Worm (Caenorhabditis elegans) whole organism, L3 larva: ENCODE results near the gene lgc-39.
A peak's percentile ranks its signal among the peaks of the same experiment; 100 is the strongest.

ENCODE experiments used
- R02D3.7 ChIP-seq: fragments of 150-350 bp; optimal IDR thresholded peaks from 2 replicates; lab custom pipeline; 2014; ENCODE audit warnings: missing biosample characterization, missing genetic modification characterization
- aly-2 ChIP-seq: fragments of 150-350 bp; optimal IDR thresholded peaks from 2 replicates; lab custom pipeline; 2014; ENCODE audit warnings: missing biosample characterization, missing genetic modification characterization
- ceh-16 ChIP-seq: sonication (generic microtip); optimal IDR thresholded peaks from 2 replicates; lab custom pipeline; 2017; ENCODE audit warnings: missing biosample characterization, missing genetic modification characterization
- ceh-28 ChIP-seq: fragments of 150-350 bp; optimal IDR thresholded peaks from 2 replicates; lab custom pipeline; 2014; ENCODE audit warnings: missing biosample characterization, missing genetic modification reagents, missing genetic modification characterization
- ceh-82 ChIP-seq: fragments of 150-350 bp; optimal IDR thresholded peaks from 2 replicates; lab custom pipeline; 2014; ENCODE audit warnings: missing biosample characterization, missing genetic modification characterization
- daf-12 ChIP-seq: fragments of 150-350 bp; optimal IDR thresholded peaks from 2 replicates; lab custom pipeline; 2014; ENCODE audit warnings: missing biosample characterization, missing genetic modification reagents, missing genetic modification characterization
- egl-27 ChIP-seq: sonication (generic microtip); optimal IDR thresholded peaks from 4 replicates; lab custom pipeline; 2017; ENCODE audit warnings: missing biosample characterization, missing genetic modification reagents, missing genetic modification characterization
- egl-5 ChIP-seq: fragments of 150-350 bp; optimal IDR thresholded peaks from 2 replicates; lab custom pipeline; 2017; ENCODE audit warnings: missing biosample characterization, missing genetic modification reagents, missing genetic modification characterization, inconsistent platforms
- elt-1 ChIP-seq: fragments of 150-350 bp; optimal IDR thresholded peaks from 2 replicates; lab custom pipeline; 2014; ENCODE audit warnings: missing biosample characterization, missing genetic modification characterization
- elt-2 ChIP-seq: sonication (generic microtip); optimal IDR thresholded peaks from 2 replicates; lab custom pipeline; 2016; ENCODE audit warnings: missing genetic modification reagents, mild to moderate bottlenecking, missing genetic modification characterization, missing compliant biosample characterization
- elt-3 ChIP-seq, 3 experiments: fragments of 150-350 bp in 1 of 3; sonication (generic microtip) in 2 of 3; optimal IDR thresholded peaks; 2 replicates in 2 of 3; 4 replicates in 1 of 3; lab custom pipeline; 2014 to 2017; ENCODE audit warnings: missing biosample characterization in 3 of 3, missing genetic modification characterization in 3 of 3
- fkh-2 ChIP-seq: fragments of 150-350 bp; optimal IDR thresholded peaks from 2 replicates; lab custom pipeline; 2014; ENCODE audit warnings: missing biosample characterization, missing genetic modification reagents, missing genetic modification characterization
- jun-1 ChIP-seq: fragments of 150-350 bp; optimal IDR thresholded peaks from 2 replicates; lab custom pipeline; 2014; ENCODE audit warnings: missing biosample characterization, missing genetic modification reagents, missing genetic modification characterization
- lin-15B ChIP-seq: fragments of 150-350 bp; optimal IDR thresholded peaks from 2 replicates; lab custom pipeline; 2014; ENCODE audit warnings: missing biosample characterization, missing genetic modification characterization
- lin-39 ChIP-seq: fragments of 150-350 bp; optimal IDR thresholded peaks from 2 replicates; lab custom pipeline; 2018; ENCODE audit warnings: missing biosample characterization, missing genetic modification reagents, missing genetic modification characterization
- mml-1 ChIP-seq: fragments of 150-350 bp; sonication (generic microtip); optimal IDR thresholded peaks from 3 replicates; lab custom pipeline; 2014; ENCODE audit warnings: missing biosample characterization, missing genetic modification characterization
- nfya-1 ChIP-seq: sonication (generic microtip); optimal IDR thresholded peaks from 2 replicates; lab custom pipeline; 2017; ENCODE audit warnings: missing genetic modification characterization, mild to moderate bottlenecking, missing compliant biosample characterization, antibody characterized with exemption, moderate library complexity; ENCODE audit not compliant: insufficient read depth
- nhr-11 ChIP-seq: fragments of 150-350 bp; optimal IDR thresholded peaks from 2 replicates; lab custom pipeline; 2014; ENCODE audit warnings: missing biosample characterization, missing genetic modification characterization
- nhr-23 ChIP-seq: fragments of 150-350 bp; optimal IDR thresholded peaks from 2 replicates; lab custom pipeline; 2014; ENCODE audit warnings: missing biosample characterization, missing genetic modification reagents, missing genetic modification characterization
- nhr-237 ChIP-seq: fragments of 150-350 bp; optimal IDR thresholded peaks from 2 replicates; lab custom pipeline; 2014; ENCODE audit warnings: missing biosample characterization, missing genetic modification characterization
- nhr-25 ChIP-seq: sonication (generic microtip); optimal IDR thresholded peaks from 2 replicates; lab custom pipeline; 2017; ENCODE audit warnings: missing biosample characterization, missing genetic modification characterization
- nhr-28 ChIP-seq: fragments of 150-350 bp; optimal IDR thresholded peaks from 2 replicates; lab custom pipeline; 2014; ENCODE audit warnings: missing biosample characterization, missing genetic modification characterization
- nhr-43 ChIP-seq: sonication (generic microtip); optimal IDR thresholded peaks from 2 replicates; lab custom pipeline; 2016; ENCODE audit warnings: mild to moderate bottlenecking, missing genetic modification characterization, missing compliant biosample characterization; ENCODE audit not compliant: poor library complexity, severe bottlenecking
- nhr-76 ChIP-seq: fragments of 150-350 bp; sonication (generic microtip); optimal IDR thresholded peaks from 5 replicates; lab custom pipeline; 2014; ENCODE audit warnings: missing biosample characterization, missing genetic modification characterization
- nhr-77 ChIP-seq: fragments of 150-350 bp; optimal IDR thresholded peaks from 2 replicates; lab custom pipeline; 2014; ENCODE audit warnings: missing biosample characterization, missing genetic modification characterization
- pha-4 ChIP-seq: fragments of 150-350 bp; optimal IDR thresholded peaks from 2 replicates; lab custom pipeline; 2014; ENCODE audit warnings: missing biosample characterization, missing genetic modification reagents, missing genetic modification characterization
- pqm-1 ChIP-seq: fragments of 150-350 bp; optimal IDR thresholded peaks from 2 replicates; lab custom pipeline; 2017; ENCODE audit warnings: missing biosample characterization, missing genetic modification characterization, inconsistent platforms
- sea-2 ChIP-seq: fragments of 150-350 bp; sonication (generic microtip); optimal IDR thresholded peaks from 4 replicates; lab custom pipeline; 2014; ENCODE audit warnings: missing biosample characterization, missing genetic modification reagents, missing genetic modification characterization
- skn-1 ChIP-seq: fragments of 150-350 bp; optimal IDR thresholded peaks from 2 replicates; lab custom pipeline; 2014; ENCODE audit warnings: missing biosample characterization, missing genetic modification characterization
- tbx-2 ChIP-seq: sonication (generic microtip); optimal IDR thresholded peaks from 2 replicates; lab custom pipeline; 2016; ENCODE audit warnings: mild to moderate bottlenecking, missing genetic modification characterization, missing compliant biosample characterization
- unc-62 ChIP-seq: fragments of 150-350 bp; sonication (generic microtip); optimal IDR thresholded peaks from 4 replicates; lab custom pipeline; 2014; ENCODE audit warnings: missing biosample characterization, missing genetic modification reagents, missing genetic modification characterization
- zag-1 ChIP-seq: fragments of 150-350 bp; optimal IDR thresholded peaks from 2 replicates; lab custom pipeline; 2014; ENCODE audit warnings: missing biosample characterization, missing genetic modification characterization

lgc-39 gene

DNA sequence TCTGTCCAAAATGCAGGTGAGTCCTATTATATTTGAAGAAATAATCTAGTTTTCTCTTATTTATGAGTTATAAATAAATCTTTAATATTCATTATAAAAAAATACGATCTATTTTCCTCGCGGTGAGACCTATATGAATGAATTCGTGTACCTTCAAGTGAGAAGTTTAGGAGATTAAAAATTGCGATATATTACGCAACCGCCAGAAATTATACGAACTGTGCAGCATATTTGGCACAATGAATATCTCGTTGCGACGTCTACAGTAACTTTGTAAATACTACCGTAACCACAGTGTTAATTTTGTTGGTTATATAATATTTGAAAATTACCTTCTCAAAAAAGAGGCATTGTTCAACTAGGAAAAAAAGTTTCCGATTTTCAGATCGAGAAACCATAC lies 49.1 kb downstream of the lgc-39 start:
- TF ChIP-seq ceh-82 (tag; lab: Kevin White, UChicago) (no peak), egl-5 (no peak), nhr-237 (no peak), pha-4 (tag; lab: Kevin White, UChicago) (no peak)

DNA sequence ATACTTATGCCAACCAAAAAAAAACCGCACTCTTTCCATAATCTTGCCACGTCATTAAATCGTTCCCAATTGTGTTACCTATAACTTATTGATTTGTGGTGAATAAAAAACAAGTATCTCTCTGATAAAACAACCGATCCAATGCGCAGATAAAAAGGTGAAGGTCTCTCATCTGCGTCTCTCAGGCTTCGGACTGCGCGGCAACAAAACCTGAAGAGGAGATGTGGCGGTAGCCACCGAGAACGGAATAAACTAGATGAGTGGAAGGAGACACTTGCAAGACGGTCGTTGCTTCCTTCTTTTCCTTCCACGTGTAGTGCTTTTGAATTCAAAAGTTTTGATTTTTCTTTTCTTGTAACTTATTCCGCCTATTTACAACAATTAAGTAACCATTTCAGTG lies 49.6 kb downstream of the lgc-39 start, which contains the start of gene fkb-3:
fkb-3 (plus strand) TSS at position 277 of the 400 bp plus-strand sequence.
- no peak for TF ChIP-seq nhr-28 (tag; lab: Kevin White, UChicago)
- TF ChIP-seq pqm-1 (tag; lab: Kevin White, UChicago) = no peak
- TF ChIP-seq nhr-25 (tag; lab: Kevin White, UChicago) = peak; percentile 74
- TF ChIP-seq elt-1 = peak; percentile 30
- TF ChIP-seq R02D3.7 (tag; lab: Kevin White, UChicago) = no peak
- TF ChIP-seq fkh-2 (tag; lab: Kevin White, UChicago) = no peak
- TF ChIP-seq zag-1 (tag; lab: Kevin White, UChicago) = no peak
- TF ChIP-seq skn-1 (tag; lab: Kevin White, UChicago) = no peak
- no peak for TF ChIP-seq egl-27
- TF ChIP-seq mml-1 (tag; lab: Kevin White, UChicago) = no peak
- TF ChIP-seq nhr-76 (tag; lab: Kevin White, UChicago) = no peak
- no peak for TF ChIP-seq nfya-1 (tag; lab: Kevin White, UChicago)
- TF ChIP-seq ceh-28 (tag; lab: Kevin White, UChicago) = peak; percentile 12
- TF ChIP-seq tbx-2 (tag; lab: Kevin White, UChicago) = no peak
- no peak for TF ChIP-seq nhr-11 (tag; lab: Kevin White, UChicago)
- no peak for TF ChIP-seq ceh-82 (tag; lab: Kevin White, UChicago)
- TF ChIP-seq nhr-43 (tag; lab: Kevin White, UChicago) = no peak
- TF ChIP-seq lin-15B = peak; percentile 3
- TF ChIP-seq elt-3 (tag; optimal IDR thresholded peaks at IDR 0.05; lab: Kevin White, UChicago) = peak in 1 of 3 experiments; percentile 18
- peak; percentile 65 for TF ChIP-seq nhr-23 (tag; lab: Kevin White, UChicago)
- no peak for TF ChIP-seq elt-2 (tag; lab: Kevin White, UChicago)

DNA sequence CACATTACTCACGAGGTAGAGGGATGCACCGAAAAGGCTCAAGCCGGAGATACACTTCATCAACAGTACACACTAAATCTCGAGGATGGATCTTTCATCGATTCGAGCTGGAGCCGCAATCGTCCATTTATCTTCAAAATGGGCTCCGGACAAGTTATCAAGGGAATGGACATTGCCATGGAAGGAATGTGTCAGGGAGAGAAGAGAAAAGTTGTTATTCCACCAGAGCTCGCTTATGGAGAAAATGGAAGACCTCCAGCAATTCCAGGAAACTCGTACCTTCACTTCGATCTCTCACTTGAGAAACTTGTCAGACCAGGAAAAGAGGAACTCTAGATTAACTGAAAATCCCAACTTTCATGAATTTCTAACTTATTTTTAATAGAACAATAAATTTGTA lies 50.6 kb downstream of the lgc-39 start:
- no peak for TF ChIP-seq nhr-25 (tag; lab: Kevin White, UChicago)
- no peak for TF ChIP-seq nhr-77 (tag; lab: Kevin White, UChicago)
- no peak for TF ChIP-seq sea-2 (GFP tag; lab: Kevin White, UChicago)
- no peak for TF ChIP-seq unc-62 (GFP tag; lab: Kevin White, UChicago)
- no peak for TF ChIP-seq nhr-11 (tag; lab: Kevin White, UChicago)
- no peak for TF ChIP-seq tbx-2 (tag; lab: Kevin White, UChicago)
- TF ChIP-seq aly-2 = no peak
- no peak for TF ChIP-seq elt-1
- no peak for TF ChIP-seq jun-1 (tag; lab: Kevin White, UChicago)
- TF ChIP-seq ceh-28 (tag; lab: Kevin White, UChicago) = no peak
- no peak for TF ChIP-seq ceh-82 (tag; lab: Kevin White, UChicago)
- no peak for TF ChIP-seq daf-12 (tag; lab: Kevin White, UChicago)
- TF ChIP-seq ceh-16 (tag; lab: Kevin White, UChicago) = no peak
- TF ChIP-seq nhr-28 (tag; lab: Kevin White, UChicago) = no peak
- TF ChIP-seq lin-39 = no peak
- TF ChIP-seq elt-3 (tag; optimal IDR thresholded peaks at IDR 0.05; lab: Kevin White, UChicago) = no peak
- no peak for TF ChIP-seq nhr-43 (tag; lab: Kevin White, UChicago)
- no peak for TF ChIP-seq pqm-1 (tag; lab: Kevin White, UChicago)
- TF ChIP-seq mml-1 (tag; lab: Kevin White, UChicago) = no peak
